Worm (Caenorhabditis elegans) whole organism, late embryonic: ENCODE results near the gene C50F4.12.

Experiments used
- C08G9.2 ChIP-seq: sonication (generic microtip); optimal IDR thresholded peaks from 2 replicates; lab custom pipeline; 2016; ENCODE audit warnings: mild to moderate bottlenecking, missing genetic modification characterization, moderate library complexity, missing compliant biosample characterization
- C38D4.7 ChIP-seq: fragments of 200-800 bp; sonication (Bioruptor generic); optimal IDR thresholded peaks from 2 replicates; lab custom pipeline; 2018; ENCODE audit warnings: mild to moderate bottlenecking, missing genetic modification characterization, moderate library complexity, missing compliant biosample characterization
- F13H6.1 ChIP-seq: sonication (generic microtip); optimal IDR thresholded peaks from 2 replicates; lab custom pipeline; 2016; ENCODE audit warnings: missing genetic modification characterization, missing compliant biosample characterization
- Y22D7AL.16 ChIP-seq: sonication (generic microtip); optimal IDR thresholded peaks from 2 replicates; lab custom pipeline; 2016; ENCODE audit warnings: missing genetic modification characterization, missing compliant biosample characterization
- ahr-1 ChIP-seq: sonication (generic microtip); optimal IDR thresholded peaks from 2 replicates; lab custom pipeline; 2016; ENCODE audit warnings: missing genetic modification characterization, missing compliant biosample characterization
- ceh-14 ChIP-seq: sonication (generic microtip); optimal IDR thresholded peaks from 2 replicates; lab custom pipeline; 2016; ENCODE audit warnings: missing genotype, missing genetic modification characterization, missing compliant biosample characterization
- ceh-19 ChIP-seq: fragments of 200-800 bp; sonication (Bioruptor generic); optimal IDR thresholded peaks from 2 replicates; lab custom pipeline; 2018; ENCODE audit warnings: mild to moderate bottlenecking, missing genetic modification characterization, missing compliant biosample characterization
- ceh-24 ChIP-seq: sonication (generic microtip); optimal IDR thresholded peaks from 2 replicates; lab custom pipeline; 2016; ENCODE audit warnings: mild to moderate bottlenecking, missing genetic modification characterization, missing compliant biosample characterization
- ceh-31 ChIP-seq: sonication (generic microtip); optimal IDR thresholded peaks from 2 replicates; lab custom pipeline; 2016; ENCODE audit warnings: missing genetic modification characterization, missing compliant biosample characterization
- ceh-45 ChIP-seq: fragments of 200-800 bp; sonication (Bioruptor generic); IDR thresholded peaks from 2 replicates; pipeline ENCODE4 v1.3.6; 2022; ENCODE audit warnings: missing genetic modification reagents, missing genetic modification characterization, missing compliant biosample characterization
- ceh-48 ChIP-seq: sonication (generic microtip); optimal IDR thresholded peaks from 2 replicates; lab custom pipeline; 2016; ENCODE audit warnings: missing genetic modification characterization, inconsistent platforms, missing compliant biosample characterization
- ceh-9 ChIP-seq: sonication (generic microtip); optimal IDR thresholded peaks from 2 replicates; lab custom pipeline; 2016; ENCODE audit warnings: mild to moderate bottlenecking, missing genetic modification characterization, inconsistent platforms, missing compliant biosample characterization
- dve-1 ChIP-seq: sonication (generic microtip); optimal IDR thresholded peaks from 2 replicates; lab custom pipeline; 2017; ENCODE audit warnings: antibody characterized with exemption, mild to moderate bottlenecking, missing genetic modification characterization, missing compliant biosample characterization
- elt-4 ChIP-seq: sonication (generic microtip); optimal IDR thresholded peaks from 2 replicates; lab custom pipeline; 2016; ENCODE audit warnings: missing genetic modification characterization, missing compliant biosample characterization
- ets-4 ChIP-seq: sonication (generic microtip); optimal IDR thresholded peaks from 2 replicates; lab custom pipeline; 2016; ENCODE audit warnings: missing genetic modification characterization, missing compliant biosample characterization
- eyg-1 ChIP-seq: sonication (generic microtip); optimal IDR thresholded peaks from 2 replicates; lab custom pipeline; 2016; ENCODE audit warnings: missing genotype, missing genetic modification characterization, missing compliant biosample characterization
- fax-1 ChIP-seq: sonication (generic microtip); optimal IDR thresholded peaks from 2 replicates; lab custom pipeline; 2016; ENCODE audit warnings: missing genotype, missing genetic modification characterization, missing compliant biosample characterization
- hlh-13 ChIP-seq: fragments of 200-800 bp; sonication (Bioruptor generic); optimal IDR thresholded peaks from 2 replicates; lab custom pipeline; 2018; ENCODE audit warnings: mild to moderate bottlenecking, missing genetic modification characterization, missing compliant biosample characterization
- hlh-15 ChIP-seq: sonication (generic microtip); optimal IDR thresholded peaks from 2 replicates; lab custom pipeline; 2016; ENCODE audit warnings: missing genetic modification characterization, missing compliant biosample characterization
- hlh-30 ChIP-seq: sonication (generic microtip); optimal IDR thresholded peaks from 2 replicates; lab custom pipeline; 2017; ENCODE audit warnings: antibody characterized with exemption, missing genetic modification characterization, missing compliant biosample characterization; ENCODE audit not compliant: insufficient read depth
- lim-6 ChIP-seq: sonication (generic microtip); optimal IDR thresholded peaks from 2 replicates; lab custom pipeline; 2016; ENCODE audit warnings: missing genetic modification characterization, missing compliant biosample characterization
- lin-11 ChIP-seq: fragments of 200-800 bp; sonication (Bioruptor generic); optimal IDR thresholded peaks from 2 replicates; lab custom pipeline; 2018; ENCODE audit warnings: mild to moderate bottlenecking, missing genetic modification characterization, missing compliant biosample characterization
- mec-3 ChIP-seq: sonication (generic microtip); optimal IDR thresholded peaks from 2 replicates; lab custom pipeline; 2016; ENCODE audit warnings: borderline replicate concordance, missing genetic modification characterization, missing compliant biosample characterization
- npax-4 ChIP-seq: sonication (generic microtip); optimal IDR thresholded peaks from 2 replicates; lab custom pipeline; 2016; ENCODE audit warnings: missing genetic modification characterization, missing compliant biosample characterization
- odd-2 ChIP-seq: sonication (generic microtip); optimal IDR thresholded peaks from 2 replicates; lab custom pipeline; 2017; ENCODE audit warnings: antibody characterized with exemption, mild to moderate bottlenecking, missing genetic modification characterization, missing compliant biosample characterization
- pros-1 ChIP-seq: fragments of 150-350 bp; optimal IDR thresholded peaks from 2 replicates; lab custom pipeline; 2014; ENCODE audit warnings: missing biosample characterization, missing genetic modification reagents, missing genetic modification characterization
- rnt-1 ChIP-seq: sonication (generic microtip); optimal IDR thresholded peaks from 2 replicates; lab custom pipeline; 2016; ENCODE audit warnings: missing genetic modification characterization, missing compliant biosample characterization
- sdc-2 ChIP-seq: sonication (generic microtip); optimal IDR thresholded peaks from 2 replicates; lab custom pipeline; 2016; ENCODE audit warnings: missing genotype, missing genetic modification characterization, missing compliant biosample characterization
- sox-2 ChIP-seq: fragments of 200-800 bp; sonication (Bioruptor generic); IDR thresholded peaks from 2 replicates; pipeline ENCODE4 v1.3.6; 2022; ENCODE audit warnings: missing genetic modification reagents, missing genetic modification characterization, missing compliant biosample characterization
- syd-9 ChIP-seq: sonication (generic microtip); optimal IDR thresholded peaks from 2 replicates; lab custom pipeline; 2016; ENCODE audit warnings: mild to moderate bottlenecking, missing genetic modification characterization, moderate library complexity, missing compliant biosample characterization
- tbx-7 ChIP-seq: sonication (generic microtip); optimal IDR thresholded peaks from 2 replicates; lab custom pipeline; 2016; ENCODE audit warnings: missing genotype, missing genetic modification characterization, missing compliant biosample characterization
- ttx-3 ChIP-seq: sonication (generic microtip); optimal IDR thresholded peaks from 2 replicates; lab custom pipeline; 2016; ENCODE audit warnings: missing genetic modification reagents, missing genetic modification characterization, missing compliant biosample characterization
- unc-42 ChIP-seq: sonication (generic microtip); optimal IDR thresholded peaks from 2 replicates; lab custom pipeline; 2016; ENCODE audit warnings: missing genotype, missing genetic modification characterization, missing compliant biosample characterization
- unc-86 ChIP-seq: sonication (generic microtip); optimal IDR thresholded peaks from 2 replicates; lab custom pipeline; 2016; ENCODE audit warnings: missing genetic modification characterization, missing compliant biosample characterization

C50F4.12 gene

DNA sequence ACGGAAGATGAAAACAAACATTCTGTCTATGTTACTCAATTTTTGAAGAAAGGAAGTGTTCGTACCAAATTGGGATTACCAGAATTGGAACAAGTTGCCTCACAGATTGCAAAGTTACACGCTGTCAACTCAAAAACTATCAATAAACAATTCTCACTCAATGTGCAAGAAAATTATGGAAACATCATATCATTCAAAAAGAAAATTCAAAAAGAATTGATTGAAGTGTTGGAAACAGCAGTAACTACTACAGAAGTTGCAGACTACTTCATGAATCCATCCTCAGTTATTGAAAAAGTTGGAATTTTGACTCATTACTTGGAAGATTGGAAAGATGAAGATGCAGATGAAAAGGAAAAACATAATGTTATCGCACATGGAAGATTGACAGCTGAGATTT, 11.6 kb downstream of the C50F4.12 start:
- TF ChIP-seq Y22D7AL.16 (no peak), hlh-30 (tag; lab: Kevin White, UChicago) (no peak), eyg-1 (tag; lab: Kevin White, UChicago) (no peak), ceh-14 (tag; lab: Kevin White, UChicago) (no peak), F13H6.1 (tag; lab: Kevin White, UChicago) (no peak), hlh-15 (tag; lab: Kevin White, UChicago) (no peak), odd-2 (tag; lab: Kevin White, UChicago) (no peak)

DNA sequence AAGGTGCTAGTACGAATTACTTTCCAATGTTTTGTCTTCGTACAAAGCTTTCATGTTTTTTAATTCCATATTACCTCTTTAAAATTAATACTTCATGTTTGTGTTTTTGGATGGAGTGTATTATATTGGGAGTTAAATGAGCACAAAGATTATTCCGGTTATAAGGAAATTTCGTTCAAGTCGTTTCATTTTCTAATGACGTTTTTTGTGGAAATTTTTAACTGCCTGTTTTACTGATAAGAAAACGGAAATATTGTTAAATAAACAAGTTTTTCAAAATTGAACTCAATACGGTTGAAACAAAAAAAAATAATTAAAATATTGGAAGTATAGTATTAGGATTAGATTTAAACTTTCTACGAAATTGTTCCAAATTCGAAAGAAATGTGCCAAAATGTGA, 12.2 kb downstream of the C50F4.12 start:
- TF ChIP-seq tbx-7 (no peak), ceh-45 (GFP tag; lab: Robert Waterston, UW) (no peak), ahr-1 (tag; lab: Kevin White, UChicago) (no peak), lim-6 (tag; lab: Kevin White, UChicago) (no peak), ceh-48 (tag; lab: Kevin White, UChicago) (no peak), C38D4.7 (no peak), dve-1 (tag; lab: Kevin White, UChicago) (no peak), mec-3 (no peak), ceh-9 (no peak), lin-11 (tag; lab: Kevin White, UChicago) (no peak), ceh-31 (tag; lab: Kevin White, UChicago) (no peak), hlh-13 (GFP tag; lab: Kevin White, UChicago) (no peak), ceh-19 (no peak), unc-42 (no peak), sdc-2 (tag; lab: Kevin White, UChicago) (no peak), elt-4 (no peak), rnt-1 (tag; lab: Kevin White, UChicago) (no peak)
- TF ChIP-seq, all 69 proteins: peak for 0

DNA sequence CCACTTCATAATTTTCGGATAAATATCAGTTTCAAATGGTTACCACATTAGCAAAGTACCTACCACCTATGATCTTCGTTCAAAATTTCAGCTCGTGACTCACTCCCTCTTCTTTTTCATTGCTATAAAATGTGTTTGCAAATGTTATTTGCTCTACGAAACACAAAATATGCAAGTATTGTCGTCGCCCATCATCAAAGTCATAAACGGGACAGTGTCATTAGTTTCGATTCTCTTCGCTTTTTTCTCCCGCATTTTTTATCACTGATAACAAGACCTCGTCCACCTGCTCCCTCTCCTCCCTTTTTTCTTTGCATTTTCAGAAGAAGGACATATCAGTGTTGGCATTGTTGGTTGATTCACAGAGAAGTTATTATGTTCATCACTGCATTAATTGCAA, 13.1 kb downstream of the C50F4.12 start, which contains the start of gene C50F4.1:
Gene C50F4.1 (plus strand): TSS at position 324 of the 400 bp plus-strand sequence.
- TF ChIP-seq npax-4 (tag; lab: Kevin White, UChicago) (no peak), ceh-9 (no peak), unc-86 (no peak)

DNA sequence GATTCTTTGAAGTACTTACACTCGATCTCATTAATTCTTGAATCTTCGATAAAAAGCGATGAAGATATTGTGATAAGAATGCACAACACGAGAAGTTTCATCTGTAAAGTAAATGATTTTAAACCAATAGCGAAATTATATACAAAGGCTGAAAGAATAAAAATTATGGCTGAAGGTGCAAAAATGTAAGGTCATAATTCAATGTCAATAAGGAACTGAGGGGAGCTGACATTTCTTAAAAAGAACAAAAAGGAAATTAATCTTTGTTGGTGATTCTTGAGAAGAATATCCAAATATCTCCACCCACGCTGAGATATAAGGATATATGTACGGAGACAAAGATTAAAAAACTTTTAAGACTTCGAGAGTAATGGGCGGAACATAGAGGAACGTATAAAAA, 15.4 kb downstream of the C50F4.12 start, which contains the start of gene C50F4.9:
Gene C50F4.9 (minus strand): TSS at position 101 of the 400 bp plus-strand sequence.
- TF ChIP-seq pros-1 (no peak), ceh-24 (no peak), dve-1 (tag; lab: Kevin White, UChicago) (no peak), tbx-7 (no peak), hlh-30 (tag; lab: Kevin White, UChicago) (no peak), sox-2 (GFP tag; lab: Robert Waterston, UW) (no peak), fax-1 (tag; lab: Kevin White, UChicago) (no peak), C08G9.2 (tag; lab: Kevin White, UChicago) (no peak), syd-9 (tag; lab: Kevin White, UChicago) (no peak), ttx-3 (tag; lab: Kevin White, UChicago) (no peak), ceh-48 (tag; lab: Kevin White, UChicago) (no peak)
- TF ChIP-seq, all 69 proteins: peak for 0

DNA sequence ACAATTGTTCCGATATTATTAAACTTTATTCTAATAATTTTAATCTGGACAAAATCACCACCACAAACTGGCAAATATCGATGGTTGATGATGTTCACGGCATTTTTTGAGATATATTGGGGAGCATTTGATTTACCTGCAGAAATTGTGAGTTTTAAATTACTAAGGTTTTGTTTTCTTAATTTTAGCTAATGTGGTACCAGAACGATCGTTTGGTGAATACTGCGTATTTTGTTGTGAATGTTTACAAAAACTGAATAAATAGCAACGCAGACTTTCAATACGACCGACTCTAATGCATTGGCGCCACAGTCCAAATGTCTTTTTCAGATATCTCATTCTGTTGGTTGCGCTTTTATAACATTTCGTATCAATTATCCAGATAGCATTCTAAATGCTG, 17.8 kb downstream of the C50F4.12 start:
- TF ChIP-seq ets-4 (tag; lab: Kevin White, UChicago), result no peak
- no peak for TF ChIP-seq unc-42
- no peak for TF ChIP-seq unc-86
- no peak for TF ChIP-seq F13H6.1 (tag; lab: Kevin White, UChicago)
- TF ChIP-seq hlh-13 (GFP tag; lab: Kevin White, UChicago), result no peak
- no peak for TF ChIP-seq lin-11 (tag; lab: Kevin White, UChicago)
- TF ChIP-seq odd-2 (tag; lab: Kevin White, UChicago), result no peak
